Fruit fly (Drosophila melanogaster) whole organism, prepupa: ENCODE results near the gene p130CAS.

ENCODE experiments used
- CG3032 ChIP-seq: fragments of 200-800 bp; optimal IDR thresholded peaks from 2 replicates; lab custom pipeline; 2019; ENCODE audit warnings: missing biosample characterization, mild to moderate bottlenecking, missing genetic modification characterization, moderate library complexity
- CG9139 ChIP-seq: fragments of 200-800 bp; sonication (Bioruptor generic); optimal IDR thresholded peaks from 3 replicates; lab custom pipeline; 2017; ENCODE audit warnings: missing biosample characterization, mild to moderate bottlenecking, missing genetic modification characterization
- Ets21C ChIP-seq: fragments of 200-800 bp; sonication (Bioruptor generic); optimal IDR thresholded peaks from 3 replicates; lab custom pipeline; 2016; ENCODE audit warnings: missing biosample characterization, missing genetic modification characterization
- Gug ChIP-seq: fragments of 200-800 bp; sonication (Bioruptor generic); IDR thresholded peaks from 2 replicates; pipeline ENCODE4 v1.3.6; 2022; ENCODE audit warnings: missing biosample characterization, missing genetic modification characterization
- Sox15 ChIP-seq: fragments of 200-800 bp; sonication (Bioruptor generic); optimal IDR thresholded peaks from 3 replicates; lab custom pipeline; 2016; ENCODE audit warnings: missing biosample characterization, missing genetic modification characterization

dm6 chr3L:145998-146576 is 6.6 kb upstream of the p130CAS start, which contains the start of gene CG6845:
- TF ChIP-seq CG3032 (tag; lab: Kevin White, UChicago) (no peak), Gug (GFP tag; lab: Robert Waterston, UW) (no peak), CG9139 (GFP tag; lab: Kevin White, UChicago) (no peak), Ets21C (GFP tag; lab: Kevin White, UChicago) (no peak), Sox15 (GFP tag; lab: Kevin White, UChicago) (no peak)
